Worm (Caenorhabditis elegans): Measurements from ENCODE around the gene B0238.15.
A peak's percentile ranks its signal among the peaks of the same experiment; 100 is the strongest.

B0238.15 gene

ce11 chrV:5269024-5269535 lies 29.1 kb downstream of the B0238.15 start, which contains the start of gene penr-1:
penr-1 (plus strand) TSS chrV:5269485.
- TF ChIP-seq klf-2 (GFP tag; conservative IDR thresholded peaks at IDR 0.05) = no peak
- TF ChIP-seq T22C8.4 (GFP tag; IDR thresholded peaks at IDR 0.05) = 0 out of 2 replicates have a peak, but pooled peaks have one; percentile 35
- TF ChIP-seq ztf-23 (GFP tag; IDR thresholded peaks at IDR 0.05) = no peak
- no peak for TF ChIP-seq flt-1 (GFP tag; IDR thresholded peaks at IDR 0.05)
- no peak for TF ChIP-seq med-1 (GFP tag; optimal IDR thresholded peaks at IDR 0.05; ENCODE audit: insufficient read depth)
- TF ChIP-seq cog-1 (tag; optimal IDR thresholded peaks at IDR 0.05) = no peak
- TF ChIP-seq tab-1 (GFP tag; IDR thresholded peaks at IDR 0.05) = no peak
- TF ChIP-seq ztf-29 (GFP tag; IDR thresholded peaks at IDR 0.05) = no peak

DNA sequence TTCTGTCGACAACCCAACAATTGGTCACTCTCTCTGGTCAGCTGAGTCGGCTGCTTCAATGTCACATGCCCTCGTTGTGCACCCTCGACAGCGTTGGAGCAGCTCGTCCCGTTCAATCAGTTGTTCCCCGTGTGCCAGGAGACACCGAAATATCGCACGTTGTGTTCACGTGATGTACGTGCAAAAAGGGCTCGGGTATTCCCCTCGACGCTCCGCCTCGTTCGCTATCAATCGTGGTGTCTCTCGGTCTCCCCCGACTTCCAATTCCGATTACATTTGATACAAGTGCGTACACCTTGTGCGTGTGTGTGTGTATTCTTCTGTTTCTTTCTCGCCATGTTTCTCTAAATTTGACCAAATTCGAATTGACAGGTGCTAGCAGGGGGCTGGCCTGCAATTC lies 31.5 kb downstream of the B0238.15 start:
- TF ChIP-seq cog-1 (tag; optimal IDR thresholded peaks at IDR 0.05) (peak; percentile 12), ztf-23 (GFP tag; IDR thresholded peaks at IDR 0.05) (no peak)

DNA sequence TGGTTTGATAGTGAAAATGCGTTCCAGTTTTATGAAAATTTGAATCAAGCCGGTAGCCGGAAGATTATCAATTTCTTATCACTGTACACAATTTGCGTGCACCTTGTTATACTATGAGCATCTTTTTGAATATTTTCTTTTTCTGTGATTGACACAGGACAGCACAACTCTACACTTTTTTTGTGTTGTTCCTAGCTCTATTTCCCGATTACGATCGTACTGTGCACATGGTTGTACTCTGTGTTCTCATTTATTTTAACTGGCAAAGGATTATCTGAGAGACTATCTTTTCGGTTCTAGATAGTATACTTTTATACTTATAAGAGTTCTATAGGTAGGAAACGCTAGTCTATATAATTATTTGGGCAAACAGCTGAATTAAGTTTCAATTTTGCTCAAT lies 32.0 kb downstream of the B0238.15 start:
- TF ChIP-seq T22C8.4 (GFP tag; IDR thresholded peaks at IDR 0.05) = no peak
- TF ChIP-seq tab-1 (GFP tag; IDR thresholded peaks at IDR 0.05) = no peak
- no peak for TF ChIP-seq ref-1 (GFP tag; conservative IDR thresholded peaks at IDR 0.05)
- TF ChIP-seq med-1 (GFP tag; optimal IDR thresholded peaks at IDR 0.05; ENCODE audit: insufficient read depth) = no peak
- TF ChIP-seq klf-2 (GFP tag; conservative IDR thresholded peaks at IDR 0.05) = no peak
- TF ChIP-seq ztf-29 (GFP tag; IDR thresholded peaks at IDR 0.05) = no peak
- no peak for TF ChIP-seq ztf-23 (GFP tag; IDR thresholded peaks at IDR 0.05)
- no peak for TF ChIP-seq flt-1 (GFP tag; IDR thresholded peaks at IDR 0.05)
- TF ChIP-seq cog-1 (tag; optimal IDR thresholded peaks at IDR 0.05) = no peak

DNA sequence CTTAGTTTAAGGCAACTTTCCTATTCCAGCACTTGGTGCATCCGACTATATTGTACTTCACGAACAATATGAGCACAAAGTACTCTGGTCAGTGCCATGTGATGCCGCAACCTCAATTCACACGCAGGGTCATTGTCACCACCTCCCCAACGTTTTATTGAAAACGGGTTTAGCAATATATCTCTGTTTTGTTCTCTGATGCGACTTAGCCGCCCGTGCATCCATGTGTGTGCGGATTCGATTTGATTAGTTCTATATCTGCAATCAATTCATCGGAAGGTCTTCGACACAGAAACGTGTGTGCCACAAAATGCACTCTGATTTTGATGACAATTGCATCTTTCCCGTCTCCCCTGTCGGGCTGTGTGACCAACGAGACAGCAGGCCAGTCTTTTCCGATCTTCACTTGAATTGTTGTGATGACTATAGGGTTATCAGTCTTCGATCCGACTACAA lies 32.6 kb downstream of the B0238.15 start:
- TF ChIP-seq tab-1 (GFP tag; IDR thresholded peaks at IDR 0.05) = no peak
- 0 out of 2 replicates have a peak, but pooled peaks have one; percentile 20 for TF ChIP-seq flt-1 (GFP tag; IDR thresholded peaks at IDR 0.05)
- no peak for TF ChIP-seq ref-1 (GFP tag; conservative IDR thresholded peaks at IDR 0.05)

ce11 chrV:5273241-5273640 lies 33.2 kb downstream of the B0238.15 start:
- TF ChIP-seq T22C8.4 (GFP tag; IDR thresholded peaks at IDR 0.05) (no peak), ref-1 (GFP tag; conservative IDR thresholded peaks at IDR 0.05) (no peak), klf-2 (GFP tag; conservative IDR thresholded peaks at IDR 0.05) (no peak), tab-1 (GFP tag; IDR thresholded peaks at IDR 0.05) (no peak), cog-1 (tag; optimal IDR thresholded peaks at IDR 0.05) (no peak), flt-1 (GFP tag; IDR thresholded peaks at IDR 0.05) (no peak)

- TF ChIP-seq cog-1 (tag; optimal IDR thresholded peaks at IDR 0.05) (no peak), ref-1 (GFP tag; conservative IDR thresholded peaks at IDR 0.05) (no peak), T22C8.4 (GFP tag; IDR thresholded peaks at IDR 0.05) (no peak), ztf-23 (GFP tag; IDR thresholded peaks at IDR 0.05) (no peak), tab-1 (GFP tag; IDR thresholded peaks at IDR 0.05) (no peak), ztf-29 (GFP tag; IDR thresholded peaks at IDR 0.05) (no peak), med-1 (GFP tag; optimal IDR thresholded peaks at IDR 0.05; ENCODE audit: insufficient read depth) (no peak), klf-2 (GFP tag; conservative IDR thresholded peaks at IDR 0.05) (no peak), flt-1 (GFP tag; IDR thresholded peaks at IDR 0.05) (no peak)
Observed at ce11 chrV:5273770-5274169, 33.8 kb downstream of the B0238.15 start, which contains the start of gene natc-2. natc-2 (plus strand) TSS chrV:5274070.

DNA sequence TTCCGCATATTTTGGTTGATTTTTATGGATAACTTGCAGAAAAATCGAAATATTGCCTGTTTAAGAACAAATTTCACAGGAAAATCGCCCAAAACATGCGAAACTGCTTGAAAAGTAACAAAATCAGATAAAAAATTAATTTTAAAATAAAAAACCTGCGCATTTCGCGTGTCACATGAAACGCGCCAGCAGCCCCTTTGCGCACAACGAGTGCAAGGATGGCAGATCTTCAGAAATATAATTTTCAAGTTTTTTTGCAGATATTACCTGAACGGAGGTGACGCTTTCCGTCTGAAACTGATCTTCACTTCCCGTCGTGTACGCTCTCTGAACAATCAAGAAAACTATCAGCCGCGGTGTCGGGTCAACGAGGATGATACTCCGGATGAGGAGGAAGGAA lies 35.0 kb downstream of the B0238.15 start:
- TF ChIP-seq tab-1 (GFP tag; IDR thresholded peaks at IDR 0.05) (0 out of 2 replicates have a peak, but pooled peaks have one; percentile 26), T22C8.4 (GFP tag; IDR thresholded peaks at IDR 0.05) (no peak), flt-1 (GFP tag; IDR thresholded peaks at IDR 0.05) (0 out of 2 replicates have a peak, but pooled peaks have one; percentile 14)

DNA sequence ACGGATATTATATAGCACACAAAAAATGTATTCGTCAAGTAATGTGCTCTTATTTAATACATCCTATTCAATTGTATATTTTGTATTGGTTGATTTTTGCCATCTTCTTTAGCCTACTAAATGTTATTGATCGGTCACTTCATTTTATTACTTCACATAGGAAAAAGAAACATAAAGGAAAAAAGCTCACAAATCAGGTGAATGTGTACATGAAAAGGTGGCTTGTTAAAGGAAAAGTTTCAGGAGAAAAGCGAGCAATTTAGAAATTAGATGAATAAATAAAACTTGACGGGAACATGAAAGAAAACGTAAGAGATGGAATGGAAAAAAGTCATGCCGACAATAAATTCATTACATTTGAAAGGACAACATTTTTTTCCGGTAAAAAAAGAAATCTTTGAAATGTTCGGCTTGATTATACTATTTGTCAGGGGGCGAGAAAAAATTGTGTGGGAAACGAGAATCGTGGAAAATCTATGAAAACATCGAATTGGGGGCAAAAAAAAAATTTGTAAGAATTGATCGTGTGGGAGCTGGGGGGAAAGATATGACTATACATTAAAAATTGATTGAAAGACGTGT lies 35.5 kb downstream of the B0238.15 start:
- TF ChIP-seq flt-1 (GFP tag; IDR thresholded peaks at IDR 0.05) = no peak
- TF ChIP-seq ztf-23 (GFP tag; IDR thresholded peaks at IDR 0.05) = no peak
- no peak for TF ChIP-seq ztf-29 (GFP tag; IDR thresholded peaks at IDR 0.05)
- no peak for TF ChIP-seq tab-1 (GFP tag; IDR thresholded peaks at IDR 0.05)

ce11 chrV:5278001-5278400 lies 38.0 kb downstream of the B0238.15 start, which contains the start of gene B0238.9:
B0238.9 (minus strand) TSS chrV:5278101.
- TF ChIP-seq flt-1 (GFP tag; IDR thresholded peaks at IDR 0.05) (no peak), tab-1 (GFP tag; IDR thresholded peaks at IDR 0.05) (no peak), klf-2 (GFP tag; conservative IDR thresholded peaks at IDR 0.05) (no peak), ref-1 (GFP tag; conservative IDR thresholded peaks at IDR 0.05) (no peak), ztf-23 (GFP tag; IDR thresholded peaks at IDR 0.05) (no peak), cog-1 (tag; optimal IDR thresholded peaks at IDR 0.05) (no peak), ztf-29 (GFP tag; IDR thresholded peaks at IDR 0.05) (no peak), med-1 (GFP tag; optimal IDR thresholded peaks at IDR 0.05; ENCODE audit: insufficient read depth) (no peak), T22C8.4 (GFP tag; IDR thresholded peaks at IDR 0.05) (no peak)

DNA sequence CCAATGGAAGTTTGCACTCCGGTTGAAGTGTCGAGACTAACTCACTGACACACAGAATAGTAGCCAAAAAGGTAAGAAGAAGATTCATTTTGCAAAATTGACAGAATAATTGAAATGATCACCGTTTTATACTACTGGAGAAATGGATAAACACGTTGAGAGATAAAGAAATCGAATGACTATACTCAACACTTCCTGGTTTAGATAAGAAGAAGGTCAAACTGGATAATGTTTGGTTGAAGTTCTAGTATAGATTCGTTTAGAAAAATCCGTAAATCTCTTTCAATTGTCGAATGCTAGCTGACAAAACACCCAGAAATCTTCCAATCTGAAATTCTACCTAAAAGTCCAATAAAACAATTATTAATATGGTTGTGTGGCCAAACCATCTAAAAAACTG lies 47.3 kb downstream of the B0238.15 start, which contains the start of gene Y49G5A.1:
Y49G5A.1 (minus strand) TSS at position 101 of the 400 bp plus-strand sequence.
- TF ChIP-seq klf-2 (GFP tag; conservative IDR thresholded peaks at IDR 0.05) (no peak), ref-1 (GFP tag; conservative IDR thresholded peaks at IDR 0.05) (no peak), tab-1 (GFP tag; IDR thresholded peaks at IDR 0.05) (no peak), ztf-29 (GFP tag; IDR thresholded peaks at IDR 0.05) (no peak), flt-1 (GFP tag; IDR thresholded peaks at IDR 0.05) (no peak), ztf-23 (GFP tag; IDR thresholded peaks at IDR 0.05) (no peak), T22C8.4 (GFP tag; IDR thresholded peaks at IDR 0.05) (no peak), cog-1 (tag; optimal IDR thresholded peaks at IDR 0.05) (no peak), med-1 (GFP tag; optimal IDR thresholded peaks at IDR 0.05; ENCODE audit: insufficient read depth) (no peak)

All from whole organism, midembryonic.